Worm (Caenorhabditis elegans): ENCODE results near the gene T08B6.1.

T08B6.1 gene

DNA sequence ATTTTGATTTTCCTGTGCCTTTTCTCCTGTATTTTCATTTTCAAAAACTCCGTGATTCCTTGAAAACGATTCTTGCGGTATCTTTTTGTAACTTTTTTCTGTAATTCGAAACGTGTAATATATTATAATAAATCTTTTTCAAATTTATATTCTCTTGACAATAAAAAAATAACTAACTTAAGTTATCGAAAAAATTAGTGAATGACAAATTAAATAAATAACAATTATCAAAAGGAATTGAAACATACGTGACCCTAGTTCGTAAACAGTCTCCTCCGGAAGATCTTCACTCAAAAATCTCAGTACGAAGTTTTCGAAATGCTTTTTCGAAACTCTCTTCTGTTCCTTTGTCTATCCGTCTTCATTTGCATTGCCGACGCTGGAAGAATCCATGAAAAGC is 3.4 kb upstream of the T08B6.1 start, which contains the start of gene T08B6.9:
Gene T08B6.9, plus strand, starts transcription at position 301 of the 400 bp plus-strand sequence.
- TF ChIP-seq F13H6.1 (tag; optimal IDR thresholded peaks at IDR 0.05) = no peak
- no peak for TF ChIP-seq nhr-23 (tag; optimal IDR thresholded peaks at IDR 0.05)
- TF ChIP-seq blmp-1 (tag; optimal IDR thresholded peaks at IDR 0.05; ENCODE audit: insufficient read depth) = no peak
- no peak for TF ChIP-seq Y55F3AM.14 (GFP tag; optimal IDR thresholded peaks at IDR 0.05)
- no peak for TF ChIP-seq sma-9 (GFP tag; optimal IDR thresholded peaks at IDR 0.05)
- no peak for TF ChIP-seq sma-9 (tag; optimal IDR thresholded peaks at IDR 0.05)
- TF ChIP-seq crh-2 (tag; optimal IDR thresholded peaks at IDR 0.05) = no peak
- no peak for TF ChIP-seq lsy-2 (tag; optimal IDR thresholded peaks at IDR 0.05)
- no peak for TF ChIP-seq nhr-25 (tag; optimal IDR thresholded peaks at IDR 0.05)
- no peak for TF ChIP-seq mbf-1 (tag; optimal IDR thresholded peaks at IDR 0.05)
- no peak for TF ChIP-seq sem-4 (tag; optimal IDR thresholded peaks at IDR 0.05)
- TF ChIP-seq R02D3.7 (tag; optimal IDR thresholded peaks at IDR 0.05) = no peak

DNA sequence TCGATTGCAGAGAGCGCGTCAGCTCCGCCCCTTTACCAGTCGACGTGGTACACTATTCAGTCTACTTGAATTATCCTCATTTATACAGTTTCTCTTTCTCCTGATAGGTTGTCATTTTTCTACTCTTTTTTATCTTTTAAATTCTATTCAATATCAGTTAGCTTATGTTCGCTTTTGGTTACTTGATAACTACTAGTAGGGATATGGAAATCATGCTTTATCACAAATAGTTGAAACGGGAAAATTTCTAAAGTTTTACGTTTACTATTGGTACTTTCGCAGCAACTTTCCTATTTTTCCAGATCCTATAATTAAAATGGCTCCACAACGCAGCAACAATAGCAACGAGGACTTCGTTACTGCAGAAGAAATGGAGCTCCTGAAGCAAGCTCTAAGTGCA is 2.5 kb upstream of the T08B6.1 start, which contains the start of gene sgnh-1:
Gene sgnh-1, plus strand, starts transcription at position 301 of the 400 bp plus-strand sequence.
- TF ChIP-seq ztf-4 (tag; optimal IDR thresholded peaks at IDR 0.05) = no peak
- no peak for TF ChIP-seq nhr-77 (tag; optimal IDR thresholded peaks at IDR 0.05)
- no peak for TF ChIP-seq nhr-12 (tag; optimal IDR thresholded peaks at IDR 0.05)
- no peak for TF ChIP-seq dmd-4 (tag; optimal IDR thresholded peaks at IDR 0.05)
- TF ChIP-seq unc-62 (GFP tag; optimal IDR thresholded peaks at IDR 0.05) = no peak
- no peak for TF ChIP-seq sma-3 (GFP tag; optimal IDR thresholded peaks at IDR 0.05)
- TF ChIP-seq peb-1 (tag; optimal IDR thresholded peaks at IDR 0.05) = no peak
- no peak for TF ChIP-seq ztf-11 (tag; optimal IDR thresholded peaks at IDR 0.05)

DNA sequence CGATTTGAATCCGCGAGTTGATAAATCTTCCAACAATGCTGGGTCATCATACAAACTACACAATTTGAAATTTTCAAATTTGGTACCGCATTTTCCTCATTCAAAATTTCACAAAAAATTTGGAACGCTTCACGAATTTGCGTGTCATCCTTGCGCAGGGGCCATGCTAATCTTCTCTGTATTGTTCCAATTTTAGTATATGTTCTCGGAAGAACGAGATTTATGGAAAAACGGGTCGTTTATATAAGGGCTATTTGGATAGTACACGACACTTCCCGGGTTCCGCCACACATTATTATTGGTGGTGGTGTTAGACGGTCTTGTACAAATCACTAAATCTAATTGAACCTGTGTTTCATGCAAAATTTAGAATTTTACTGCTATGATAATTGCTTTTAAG is 1.7 kb downstream of the T08B6.1 start:
- TF ChIP-seq nhr-21 (tag; optimal IDR thresholded peaks at IDR 0.05) = no peak
- TF ChIP-seq ztf-1 (GFP tag; conservative IDR thresholded peaks at IDR 0.05) = no peak
- TF ChIP-seq ama-1 (optimal IDR thresholded peaks at IDR 0.05) = no peak
- TF ChIP-seq lin-39 (tag; optimal IDR thresholded peaks at IDR 0.05) = no peak
- TF ChIP-seq mdl-1 (tag; optimal IDR thresholded peaks at IDR 0.05) = no peak
- TF ChIP-seq nhr-11 (tag; optimal IDR thresholded peaks at IDR 0.05) = no peak
- no peak for TF ChIP-seq nhr-6 (tag; optimal IDR thresholded peaks at IDR 0.05)
- no peak for TF ChIP-seq crh-2 (tag; optimal IDR thresholded peaks at IDR 0.05)
- no peak for TF ChIP-seq nhr-129 (tag; optimal IDR thresholded peaks at IDR 0.05)
- no peak for TF ChIP-seq sma-9 (GFP tag; optimal IDR thresholded peaks at IDR 0.05)
- no peak for TF ChIP-seq sma-9 (tag; optimal IDR thresholded peaks at IDR 0.05)
- TF ChIP-seq peb-1 (tag; optimal IDR thresholded peaks at IDR 0.05) = no peak
- TF ChIP-seq sma-3 (GFP tag; optimal IDR thresholded peaks at IDR 0.05) = no peak
- TF ChIP-seq F13H6.1 (tag; optimal IDR thresholded peaks at IDR 0.05) = no peak
- TF ChIP-seq nhr-237 (tag; optimal IDR thresholded peaks at IDR 0.05) = no peak
- TF ChIP-seq lsy-2 (tag; optimal IDR thresholded peaks at IDR 0.05) = no peak
- TF ChIP-seq sem-4 (tag; optimal IDR thresholded peaks at IDR 0.05) = no peak
- TF ChIP-seq elt-1 (tag; optimal IDR thresholded peaks at IDR 0.05) = no peak

DNA sequence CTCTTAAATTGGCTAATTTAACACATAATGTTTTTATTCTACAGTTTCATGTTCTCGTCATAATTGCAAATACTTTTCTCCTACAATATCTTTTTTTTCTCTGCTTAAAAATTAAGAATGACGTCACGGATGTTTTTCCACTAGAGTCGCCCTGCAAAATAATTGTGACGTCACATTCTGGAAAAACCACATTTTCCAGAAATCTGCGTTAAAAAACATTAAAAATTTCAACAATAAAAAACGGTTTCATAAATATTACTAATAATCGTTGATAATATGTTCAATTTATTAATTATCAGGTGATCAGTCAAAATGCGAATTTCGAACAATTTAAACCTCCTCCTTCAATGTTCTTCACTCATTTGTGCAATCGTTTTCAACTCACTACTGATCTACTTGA is 3.2 kb downstream of the T08B6.1 start, which contains the start of gene str-166:
Gene str-166, plus strand, starts transcription at position 301 of the 400 bp plus-strand sequence.
- TF ChIP-seq mab-5 (tag; optimal IDR thresholded peaks at IDR 0.05) (no peak), peb-1 (tag; optimal IDR thresholded peaks at IDR 0.05) (no peak), ztf-4 (tag; optimal IDR thresholded peaks at IDR 0.05) (no peak)

DNA sequence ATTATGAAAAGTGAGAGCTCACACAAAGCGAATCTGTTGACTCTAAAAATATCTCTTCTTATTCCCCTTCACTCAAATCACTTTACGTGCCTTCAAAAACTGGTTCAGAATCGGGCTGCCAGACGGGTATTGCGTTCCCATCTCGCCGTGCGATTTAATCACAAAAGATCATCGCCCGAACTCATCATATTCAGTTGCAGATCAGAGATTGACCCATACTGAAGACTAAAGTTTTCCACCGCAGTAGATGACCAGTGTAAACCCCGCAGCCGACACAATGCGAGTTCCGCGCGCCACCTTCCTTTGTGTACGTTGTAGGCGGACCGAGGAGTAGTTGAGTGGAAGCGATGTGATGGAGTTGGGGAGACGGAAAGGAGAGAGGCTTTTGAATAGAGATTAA is 6.5 kb downstream of the T08B6.1 start:
- TF ChIP-seq sem-4 (tag; optimal IDR thresholded peaks at IDR 0.05) (no peak), nhr-77 (tag; optimal IDR thresholded peaks at IDR 0.05) (no peak), nhr-23 (tag; optimal IDR thresholded peaks at IDR 0.05) (no peak), gmeb-1 (tag; optimal IDR thresholded peaks at IDR 0.05) (peak; percentile 48), elt-3 (tag; optimal IDR thresholded peaks at IDR 0.05) (no peak), ztf-11 (tag; optimal IDR thresholded peaks at IDR 0.05) (no peak), F13H6.1 (tag; optimal IDR thresholded peaks at IDR 0.05) (peak; percentile 77), dmd-4 (tag; optimal IDR thresholded peaks at IDR 0.05) (no peak), nhr-10 (tag; optimal IDR thresholded peaks at IDR 0.05) (no peak), nhr-25 (tag; optimal IDR thresholded peaks at IDR 0.05) (peak; percentile 49), lin-39 (tag; optimal IDR thresholded peaks at IDR 0.05) (no peak), nhr-6 (tag; optimal IDR thresholded peaks at IDR 0.05) (no peak), egl-27 (tag; optimal IDR thresholded peaks at IDR 0.05) (peak; percentile 21), unc-39 (tag; optimal IDR thresholded peaks at IDR 0.05) (no peak), lsy-2 (tag; optimal IDR thresholded peaks at IDR 0.05) (no peak), crh-2 (tag; optimal IDR thresholded peaks at IDR 0.05) (peak; percentile 35), sma-3 (GFP tag; optimal IDR thresholded peaks at IDR 0.05) (peak; percentile 70), elt-1 (tag; optimal IDR thresholded peaks at IDR 0.05) (no peak), C34F6.9 (tag; optimal IDR thresholded peaks at IDR 0.05) (no peak), Y55F3AM.14 (GFP tag; optimal IDR thresholded peaks at IDR 0.05) (no peak), mdl-1 (tag; optimal IDR thresholded peaks at IDR 0.05) (peak; percentile 3 to 25), mbf-1 (tag; optimal IDR thresholded peaks at IDR 0.05) (no peak), sma-9 (GFP tag; optimal IDR thresholded peaks at IDR 0.05) (peak; percentile 90), sma-9 (tag; optimal IDR thresholded peaks at IDR 0.05) (no peak), nhr-12 (tag; optimal IDR thresholded peaks at IDR 0.05) (no peak), skn-1 (tag; optimal IDR thresholded peaks at IDR 0.05) (no peak), alr-1 (tag; optimal IDR thresholded peaks at IDR 0.05) (no peak), lin-11 (tag; optimal IDR thresholded peaks at IDR 0.05) (no peak), ztf-4 (tag; optimal IDR thresholded peaks at IDR 0.05) (no peak), ceh-82 (tag; optimal IDR thresholded peaks at IDR 0.05) (no peak), aly-2 (tag; optimal IDR thresholded peaks at IDR 0.05) (no peak), ztf-1 (GFP tag; conservative IDR thresholded peaks at IDR 0.05) (no peak), snpc-4 (tag; optimal IDR thresholded peaks at IDR 0.05) (peak; percentile 98)

Measured in whole organism, L2 larva.